Worm (Caenorhabditis elegans): ENCODE measurements around the gene C45G9.15.

- TF ChIP-seq mep-1 (tag; optimal IDR thresholded peaks at IDR 0.05) (peak; percentile 71), ceh-44 (GFP tag; IDR thresholded peaks at IDR 0.05) (no peak), skn-1 (tag; optimal IDR thresholded peaks at IDR 0.05) (no peak), nhr-76 (tag; optimal IDR thresholded peaks at IDR 0.05) (no peak), lsy-2 (tag; optimal IDR thresholded peaks at IDR 0.05) (peak in 1 of 2 experiments; percentile 59)
Measured at ce11 chrIII:5047175-5047574, 4.7 kb downstream of the C45G9.15 start, which contains the start of gene txbp-3.
